Worm (Caenorhabditis elegans) whole organism, midembryonic: ENCODE data around the gene rpl-15.

Experiments
- T22C8.4 ChIP-seq: fragments of 200-800 bp; sonication (Bioruptor generic); IDR thresholded peaks from 2 replicates; pipeline ENCODE4 v1.3.6; 2022; ENCODE audit warnings: missing genetic modification characterization, missing compliant biosample characterization
- flt-1 ChIP-seq: fragments of 200-800 bp; sonication (Bioruptor generic); IDR thresholded peaks from 2 replicates; pipeline ENCODE4 v1.3.6; 2022; ENCODE audit warnings: missing genetic modification characterization, missing compliant biosample characterization
- klf-2 ChIP-seq: fragments of 200-800 bp; sonication (Bioruptor generic); conservative IDR thresholded peaks from 2 replicates; pipeline ENCODE4 v1.3.6; 2022; ENCODE audit warnings: missing genetic modification reagents, missing genetic modification characterization, missing compliant biosample characterization
- med-1 ChIP-seq: sonication (generic microtip); optimal IDR thresholded peaks from 2 replicates; lab custom pipeline; 2017; ENCODE audit warnings: missing genetic modification characterization, mild to moderate bottlenecking, missing compliant biosample characterization, antibody characterized with exemption, missing genetic modification reagents; ENCODE audit not compliant: insufficient read depth
- tab-1 ChIP-seq: fragments of 200-800 bp; sonication (Bioruptor generic); IDR thresholded peaks from 2 replicates; pipeline ENCODE4 v1.3.6; 2022; ENCODE audit warnings: missing genetic modification characterization, missing compliant biosample characterization
- ztf-23 ChIP-seq: fragments of 200-800 bp; sonication (Bioruptor generic); IDR thresholded peaks from 2 replicates; pipeline ENCODE4 v1.3.6; 2022; ENCODE audit warnings: missing genetic modification reagents, missing genetic modification characterization, missing compliant biosample characterization
- ztf-29 ChIP-seq: fragments of 200-800 bp; sonication (Bioruptor generic); IDR thresholded peaks from 2 replicates; pipeline ENCODE4 v1.3.6; 2022; ENCODE audit warnings: missing genetic modification reagents, missing genetic modification characterization, missing compliant biosample characterization

ce11 chrIV:631869-632268 lies 22.5 kb downstream of the rpl-15 start:
- TF ChIP-seq med-1 (no peak), T22C8.4 (no peak), ztf-29 (no peak), klf-2 (GFP tag; lab: Robert Waterston, UW) (no peak), tab-1 (GFP tag; lab: Robert Waterston, UW) (no peak), ztf-23 (no peak), flt-1 (GFP tag; lab: Robert Waterston, UW) (no peak)
